Fruit fly (Drosophila melanogaster) whole organism, embryonic: Measurements from ENCODE around the gene cno.

Source experiments
- Atf6 ChIP-seq: fragments of 200-800 bp; sonication (Bioruptor generic); IDR thresholded peaks from 2 replicates; pipeline ENCODE4 v1.3.6; 2022; ENCODE audit warnings: missing biosample characterization, missing genetic modification characterization
- BtbVII ChIP-seq: fragments of 200-800 bp; sonication (Bioruptor generic); optimal IDR thresholded peaks from 3 replicates; lab custom pipeline; 2017; ENCODE audit warnings: missing biosample characterization, mild to moderate bottlenecking, missing genetic modification characterization
- CG11085 ChIP-seq: fragments of 200-800 bp; sonication (Bioruptor generic); IDR thresholded peaks from 2 replicates; pipeline ENCODE4 v1.3.6; 2022; ENCODE audit warnings: missing biosample characterization, missing genetic modification characterization
- CG11398 ChIP-seq: fragments of 200-800 bp; sonication (Bioruptor generic); optimal IDR thresholded peaks from 2 replicates; lab custom pipeline; 2016; ENCODE audit warnings: missing biosample characterization, missing genetic modification characterization
- CG11456 ChIP-seq: fragments of 200-800 bp; sonication (Bioruptor generic); IDR thresholded peaks from 3 replicates; pipeline ENCODE4 v1.3.6; 2022; ENCODE audit warnings: missing biosample characterization, missing genetic modification characterization
- CG1233 ChIP-seq: fragments of 200-800 bp; sonication (Bioruptor generic); optimal IDR thresholded peaks from 4 replicates; lab custom pipeline; 2018; ENCODE audit warnings: missing biosample characterization, mild to moderate bottlenecking, missing genetic modification characterization
- CG12942 ChIP-seq: fragments of 200-800 bp; sonication (Bioruptor generic); optimal IDR thresholded peaks from 3 replicates; lab custom pipeline; 2016; ENCODE audit warnings: missing biosample characterization, missing genetic modification characterization
- CG18599 ChIP-seq: fragments of 200-800 bp; sonication (Bioruptor generic); optimal IDR thresholded peaks from 3 replicates; lab custom pipeline; 2017; ENCODE audit warnings: missing biosample characterization, missing genetic modification characterization, mild to moderate bottlenecking, moderate library complexity, missing genetic modification reagents
- CG18619 ChIP-seq: fragments of 200-800 bp; sonication (Bioruptor generic); optimal IDR thresholded peaks from 3 replicates; lab custom pipeline; 2017; ENCODE audit warnings: missing biosample characterization, mild to moderate bottlenecking, missing genetic modification characterization
- CG18764 ChIP-seq: fragments of 200-800 bp; sonication (Bioruptor generic); optimal IDR thresholded peaks from 3 replicates; lab custom pipeline; 2016; ENCODE audit warnings: missing biosample characterization, missing genetic modification characterization
- CG3065 ChIP-seq: fragments of 200-800 bp; sonication (Bioruptor generic); optimal IDR thresholded peaks from 2 replicates; lab custom pipeline; 2016; ENCODE audit warnings: missing biosample characterization, missing genetic modification characterization
- CG3281 ChIP-seq: fragments of 200-800 bp; sonication (Bioruptor generic); optimal IDR thresholded peaks from 3 replicates; lab custom pipeline; 2017; ENCODE audit warnings: missing biosample characterization, mild to moderate bottlenecking, missing genetic modification characterization
- CG4282 ChIP-seq: fragments of 200-800 bp; sonication (Bioruptor generic); optimal IDR thresholded peaks from 2 replicates; lab custom pipeline; 2016; ENCODE audit warnings: missing biosample characterization, missing genetic modification characterization
- CG4404 ChIP-seq: fragments of 200-800 bp; sonication (Bioruptor generic); IDR thresholded peaks from 2 replicates; pipeline ENCODE4 v1.3.6; 2022; ENCODE audit warnings: missing biosample characterization, missing genetic modification characterization
- CG6175 ChIP-seq: fragments of 200-800 bp; sonication (Bioruptor generic); IDR thresholded peaks from 3 replicates; pipeline ENCODE4 v1.3.6; 2022; ENCODE audit warnings: missing biosample characterization, missing genetic modification characterization
- CG6854 ChIP-seq: fragments of 200-800 bp; sonication (Bioruptor generic); optimal IDR thresholded peaks from 3 replicates; lab custom pipeline; 2017; ENCODE audit warnings: missing biosample characterization, mild to moderate bottlenecking, missing genetic modification characterization
- CG8388 ChIP-seq: fragments of 200-800 bp; sonication (Bioruptor generic); optimal IDR thresholded peaks from 2 replicates; lab custom pipeline; 2019; ENCODE audit warnings: missing biosample characterization, mild to moderate bottlenecking, missing genetic modification characterization, moderate library complexity
- CG9215 ChIP-seq: fragments of 200-800 bp; sonication (Bioruptor generic); IDR thresholded peaks from 2 replicates; pipeline ENCODE4 v1.3.6; 2022; ENCODE audit warnings: missing biosample characterization, missing genetic modification characterization
- CG9932 ChIP-seq: fragments of 200-800 bp; sonication (Bioruptor generic); IDR thresholded peaks from 2 replicates; pipeline ENCODE4 v1.3.6; 2022; ENCODE audit warnings: missing biosample characterization, missing genetic modification characterization
- CTCF ChIP-seq: fragments of 200-800 bp; sonication (Bioruptor generic); optimal IDR thresholded peaks from 2 replicates; lab custom pipeline; 2017; ENCODE audit warnings: missing biosample characterization, mild to moderate bottlenecking, missing genetic modification characterization, moderate library complexity
- D19A ChIP-seq: fragments of 200-800 bp; optimal IDR thresholded peaks from 3 replicates; lab custom pipeline; 2019; ENCODE audit warnings: missing biosample characterization, mild to moderate bottlenecking, missing genetic modification characterization, moderate library complexity
- Deaf1 ChIP-seq: fragments of 200-800 bp; optimal IDR thresholded peaks from 3 replicates; lab custom pipeline; 2019; ENCODE audit warnings: missing biosample characterization, mild to moderate bottlenecking, missing genetic modification characterization, moderate library complexity
- Dfd ChIP-seq, 2 experiments: fragments of >200 bp; optimal IDR thresholded peaks; 2 replicates each; lab custom pipeline; 2017; ENCODE audit warnings: missing biosample characterization in 2 of 2, missing genetic modification characterization in 2 of 2
- Eip74EF ChIP-seq, 2 experiments: fragments of 200-800 bp in 1 of 2; fragments of >200 bp in 1 of 2; sonication (Bioruptor generic) in 1 of 2; optimal IDR thresholded peaks; 2 replicates each; lab custom pipeline; 2017 to 2019; ENCODE audit warnings: missing biosample characterization in 2 of 2, missing genetic modification characterization in 2 of 2, mild to moderate bottlenecking in 1 of 2, moderate library complexity in 1 of 2
- H2.0 ChIP-seq: fragments of 200-800 bp; sonication (Bioruptor generic); IDR thresholded peaks from 2 replicates; pipeline ENCODE4 v1.3.6; 2022; ENCODE audit warnings: missing biosample characterization, missing genetic modification characterization
- HHEX ChIP-seq: fragments of 200-800 bp; sonication (Bioruptor generic); optimal IDR thresholded peaks from 3 replicates; lab custom pipeline; 2017; ENCODE audit warnings: missing biosample characterization, mild to moderate bottlenecking, missing genetic modification characterization, missing genetic modification reagents
- Neu2 ChIP-seq: fragments of 200-800 bp; sonication (Bioruptor generic); optimal IDR thresholded peaks from 3 replicates; lab custom pipeline; 2016; ENCODE audit warnings: missing biosample characterization, missing genetic modification characterization, borderline replicate concordance
- Nf-YA ChIP-seq: fragments of 200-800 bp; sonication (Bioruptor generic); IDR thresholded peaks from 2 replicates; pipeline ENCODE4 v1.3.6; 2022; ENCODE audit warnings: missing biosample characterization, missing genetic modification characterization
- Side ChIP-seq: fragments of 200-800 bp; sonication (Bioruptor generic); optimal IDR thresholded peaks from 2 replicates; lab custom pipeline; 2016; ENCODE audit warnings: missing biosample characterization, missing genetic modification characterization
- Six4 ChIP-seq: fragments of 200-800 bp; sonication (Bioruptor generic); optimal IDR thresholded peaks from 2 replicates; lab custom pipeline; 2016; ENCODE audit warnings: missing biosample characterization, missing genetic modification characterization
- Sry-δ ChIP-seq: fragments of 200-800 bp; sonication (Bioruptor generic); optimal IDR thresholded peaks from 2 replicates; lab custom pipeline; 2016; ENCODE audit warnings: missing biosample characterization, missing genetic modification characterization
- Ssrp ChIP-seq: fragments of 200-800 bp; sonication (Bioruptor generic); optimal IDR thresholded peaks from 2 replicates; lab custom pipeline; 2018; ENCODE audit warnings: missing biosample characterization, mild to moderate bottlenecking, missing genetic modification characterization, moderate library complexity
- Usf ChIP-seq: fragments of 200-800 bp; sonication (Bioruptor generic); optimal IDR thresholded peaks from 2 replicates; lab custom pipeline; 2017; ENCODE audit warnings: missing genotype, missing biosample characterization, missing genetic modification characterization
- croc ChIP-seq: fragments of 200-800 bp; sonication (Bioruptor generic); conservative IDR thresholded peaks from 3 replicates; pipeline ENCODE4 v1.3.6; 2022; ENCODE audit warnings: missing biosample characterization, missing genetic modification characterization
- crp ChIP-seq, 2 experiments: fragments of 200-800 bp; sonication (Bioruptor generic); optimal IDR thresholded peaks; 2 replicates in 1 of 2; 3 replicates in 1 of 2; lab custom pipeline; 2017; ENCODE audit warnings: missing biosample characterization in 2 of 2, missing genetic modification characterization in 2 of 2, mild to moderate bottlenecking in 1 of 2, moderate library complexity in 1 of 2
- fu2 ChIP-seq: fragments of 200-800 bp; sonication (Bioruptor generic); optimal IDR thresholded peaks from 2 replicates; lab custom pipeline; 2016; ENCODE audit warnings: missing biosample characterization, missing genetic modification characterization
- gce ChIP-seq: fragments of 200-800 bp; sonication (Bioruptor generic); IDR thresholded peaks from 3 replicates; pipeline ENCODE4 v1.3.6; 2022; ENCODE audit warnings: missing biosample characterization, missing genetic modification characterization
- gsb ChIP-seq: fragments of 200-800 bp; sonication (Bioruptor generic); IDR thresholded peaks from 2 replicates; pipeline ENCODE4 v1.3.6; 2022; ENCODE audit warnings: missing biosample characterization, missing genetic modification characterization
- hth ChIP-seq: fragments of >200 bp; optimal IDR thresholded peaks from 2 replicates; lab custom pipeline; 2017; ENCODE audit warnings: inconsistent platforms
- ind ChIP-seq: fragments of 200-800 bp; sonication (Bioruptor generic); optimal IDR thresholded peaks from 3 replicates; lab custom pipeline; 2016; ENCODE audit warnings: missing biosample characterization, missing genetic modification characterization
- kni ChIP-seq: fragments of 200-800 bp; sonication (Bioruptor generic); optimal IDR thresholded peaks from 3 replicates; lab custom pipeline; 2017; ENCODE audit warnings: mild to moderate bottlenecking, missing biosample characterization, missing genetic modification reagents, missing genetic modification characterization
- lbe ChIP-seq: fragments of 200-800 bp; sonication (Bioruptor generic); optimal IDR thresholded peaks from 2 replicates; lab custom pipeline; 2016; ENCODE audit warnings: missing biosample characterization, mild to moderate bottlenecking, missing genetic modification characterization
- luna ChIP-seq: fragments of 200-800 bp; sonication (Bioruptor generic); optimal IDR thresholded peaks from 2 replicates; lab custom pipeline; 2016; ENCODE audit warnings: missing biosample characterization, missing genetic modification characterization
- nau ChIP-seq: fragments of 200-800 bp; sonication (Bioruptor generic); optimal IDR thresholded peaks from 3 replicates; lab custom pipeline; 2017; ENCODE audit warnings: missing biosample characterization, mild to moderate bottlenecking, missing genetic modification characterization, missing genetic modification reagents
- pfk ChIP-seq: fragments of 200-800 bp; sonication (Bioruptor generic); optimal IDR thresholded peaks from 2 replicates; lab custom pipeline; 2018; ENCODE audit warnings: missing biosample characterization, mild to moderate bottlenecking, missing genetic modification characterization, moderate library complexity
- ranshi ChIP-seq: fragments of 200-800 bp; sonication (Bioruptor generic); IDR thresholded peaks from 2 replicates; pipeline ENCODE4 v1.3.6; 2022; ENCODE audit warnings: missing biosample characterization, missing genetic modification characterization
- repo ChIP-seq: fragments of 200-800 bp; sonication (Bioruptor generic); optimal IDR thresholded peaks from 2 replicates; lab custom pipeline; 2016; ENCODE audit warnings: missing biosample characterization, missing genetic modification characterization
- ro ChIP-seq: fragments of 200-800 bp; sonication (Bioruptor generic); IDR thresholded peaks from 2 replicates; pipeline ENCODE4 v1.3.6; 2022; ENCODE audit warnings: missing biosample characterization, missing genetic modification characterization
- slou ChIP-seq: fragments of 200-800 bp; sonication (Bioruptor generic); optimal IDR thresholded peaks from 3 replicates; lab custom pipeline; 2016; ENCODE audit warnings: missing biosample characterization, missing genetic modification characterization
- vvl ChIP-seq: fragments of 200-800 bp; sonication (Bioruptor generic); IDR thresholded peaks from 2 replicates; pipeline ENCODE4 v1.3.6; 2022; ENCODE audit warnings: missing biosample characterization, missing genetic modification characterization
- wek ChIP-seq: fragments of 200-800 bp; sonication (Bioruptor generic); optimal IDR thresholded peaks from 3 replicates; lab custom pipeline; 2018; ENCODE audit warnings: missing biosample characterization, mild to moderate bottlenecking, missing genetic modification characterization, moderate library complexity
- yki ChIP-seq: fragments of >200 bp; optimal IDR thresholded peaks from 3 replicates; lab custom pipeline; 2018
- zf30C ChIP-seq: fragments of 200-800 bp; sonication (Bioruptor generic); optimal IDR thresholded peaks from 3 replicates; lab custom pipeline; 2018; ENCODE audit warnings: missing biosample characterization, mild to moderate bottlenecking, missing genetic modification characterization

Gene cno

DNA sequence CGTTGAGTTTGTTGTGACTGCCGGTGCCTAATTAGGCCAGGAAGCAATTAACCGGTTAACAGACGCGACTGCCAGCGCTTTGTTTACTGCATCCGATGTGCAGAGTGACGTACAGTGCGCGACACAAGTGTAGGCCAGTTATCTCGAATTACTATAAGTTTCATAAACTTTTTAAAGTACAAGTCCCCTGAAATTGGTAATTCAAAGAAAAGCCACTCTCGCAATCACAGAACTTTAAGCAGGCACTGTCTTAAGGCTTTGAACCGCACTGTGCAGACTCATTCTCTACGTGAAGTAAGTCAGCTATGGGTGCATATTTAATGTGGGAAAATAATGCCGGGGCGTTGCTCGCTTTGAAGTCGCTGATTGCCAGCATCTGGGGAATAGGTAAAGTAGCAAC is 7.8 kb downstream of the cno start (continued):
- TF ChIP-seq gsb (GFP tag; lab: Robert Waterston, UW) (no peak), hth (lab: Kevin White, UChicago) (no peak), CTCF (GFP tag; lab: Kevin White, UChicago) (no peak), CG3281 (GFP tag; lab: Kevin White, UChicago) (no peak), CG12942 (no peak), CG4404 (GFP tag; lab: Robert Waterston, UW) (no peak), luna (no peak), Ssrp (tag; lab: Kevin White, UChicago) (peak; percentile 55), HHEX (GFP tag; lab: Kevin White, UChicago) (no peak), vvl (GFP tag; lab: Robert Waterston, UW) (peak; percentile 72), CG8388 (peak; percentile 66), BtbVII (no peak), crp (GFP tag; optimal IDR thresholded peaks at IDR 0.05; lab: Kevin White, UChicago) (no peak), yki (lab: Kevin White, UChicago) (no peak), Usf (GFP tag; lab: Kevin White, UChicago) (no peak), Neu2 (GFP tag; lab: Kevin White, UChicago) (no peak), ranshi (GFP tag; lab: Robert Waterston, UW) (peak; percentile 52; the same call in 1 of the 2 replicates), D19A (peak; percentile 19), zf30C (GFP tag; lab: Kevin White, UChicago) (no peak), ind (GFP tag; lab: Kevin White, UChicago) (peak; percentile 21), slou (GFP tag; lab: Kevin White, UChicago) (no peak), CG9215 (no peak), CG6854 (GFP tag; lab: Kevin White, UChicago) (no peak), Deaf1 (no peak), CG3065 (GFP tag; lab: Kevin White, UChicago) (no peak), CG18599 (GFP tag; lab: Kevin White, UChicago) (no peak), Side (no peak), CG18764 (no peak), croc (GFP tag; lab: Robert Waterston, UW) (peak; percentile 31; the same call in 1 of the 3 replicates), CG6175 (GFP tag; lab: Robert Waterston, UW) (no peak), CG1233 (no peak), Sry-δ (GFP tag; lab: Kevin White, UChicago) (peak; percentile 1), Atf6 (GFP tag; lab: Robert Waterston, UW) (no peak), CG9932 (GFP tag; lab: Robert Waterston, UW) (no peak), pfk (GFP tag; lab: Kevin White, UChicago) (no peak), Eip74EF (GFP tag; optimal IDR thresholded peaks at IDR 0.05; lab: Kevin White, UChicago) (no peak), Six4 (peak; percentile 25), lbe (GFP tag; lab: Kevin White, UChicago) (no peak), gce (GFP tag; lab: Robert Waterston, UW) (peak; percentile 57; the same call in 1 of the 3 replicates), nau (GFP tag; lab: Kevin White, UChicago) (no peak), CG11398 (GFP tag; lab: Kevin White, UChicago) (no peak), CG11085 (no peak), Nf-YA (GFP tag; lab: Robert Waterston, UW) (peak; percentile 12; the same call in 1 of the 2 replicates), Dfd (GFP tag; optimal IDR thresholded peaks at IDR 0.05; lab: Kevin White, UChicago) (no peak), ro (GFP tag; lab: Robert Waterston, UW) (no peak), kni (GFP tag; lab: Kevin White, UChicago) (no peak), H2.0 (GFP tag; lab: Robert Waterston, UW) (no peak), fu2 (GFP tag; lab: Kevin White, UChicago) (no peak), CG11456 (GFP tag; lab: Robert Waterston, UW) (no peak), CG4282 (no peak), repo (no peak), CG18619 (GFP tag; lab: Kevin White, UChicago) (no peak), wek (GFP tag; lab: Kevin White, UChicago) (no peak)
